Worm (Caenorhabditis elegans) whole organism, late embryonic: ENCODE data around the gene Y47A7.2.

Source experiments
- C38D4.7 ChIP-seq: fragments of 200-800 bp; sonication (Bioruptor generic); optimal IDR thresholded peaks from 2 replicates; lab custom pipeline; 2018; ENCODE audit warnings: mild to moderate bottlenecking, missing genetic modification characterization, moderate library complexity, missing compliant biosample characterization
- F13H6.1 ChIP-seq: sonication (generic microtip); optimal IDR thresholded peaks from 2 replicates; lab custom pipeline; 2016; ENCODE audit warnings: missing genetic modification characterization, missing compliant biosample characterization
- K09A11.1 ChIP-seq: sonication (generic microtip); optimal IDR thresholded peaks from 2 replicates; lab custom pipeline; 2017; ENCODE audit warnings: antibody characterized with exemption, mild to moderate bottlenecking, missing genetic modification characterization, missing compliant biosample characterization; ENCODE audit not compliant: insufficient read depth
- Y22D7AL.16 ChIP-seq: sonication (generic microtip); optimal IDR thresholded peaks from 2 replicates; lab custom pipeline; 2016; ENCODE audit warnings: missing genetic modification characterization, missing compliant biosample characterization
- ama-1 ChIP-seq: fragments of 150-350 bp; optimal IDR thresholded peaks from 2 replicates; lab custom pipeline; 2014
- ceh-14 ChIP-seq: sonication (generic microtip); optimal IDR thresholded peaks from 2 replicates; lab custom pipeline; 2016; ENCODE audit warnings: missing genotype, missing genetic modification characterization, missing compliant biosample characterization
- ceh-18 ChIP-seq: sonication (generic microtip); optimal IDR thresholded peaks from 2 replicates; lab custom pipeline; 2016; ENCODE audit warnings: missing genetic modification characterization, missing compliant biosample characterization
- ceh-22 ChIP-seq: sonication (generic microtip); optimal IDR thresholded peaks from 2 replicates; lab custom pipeline; 2017; ENCODE audit warnings: missing biosample characterization, missing genetic modification characterization
- ceh-24 ChIP-seq: sonication (generic microtip); optimal IDR thresholded peaks from 2 replicates; lab custom pipeline; 2016; ENCODE audit warnings: mild to moderate bottlenecking, missing genetic modification characterization, missing compliant biosample characterization
- ceh-45 ChIP-seq: fragments of 200-800 bp; sonication (Bioruptor generic); IDR thresholded peaks from 2 replicates; pipeline ENCODE4 v1.3.6; 2022; ENCODE audit warnings: missing genetic modification reagents, missing genetic modification characterization, missing compliant biosample characterization
- ceh-48 ChIP-seq: sonication (generic microtip); optimal IDR thresholded peaks from 2 replicates; lab custom pipeline; 2016; ENCODE audit warnings: missing genetic modification characterization, inconsistent platforms, missing compliant biosample characterization
- ceh-9 ChIP-seq: sonication (generic microtip); optimal IDR thresholded peaks from 2 replicates; lab custom pipeline; 2016; ENCODE audit warnings: mild to moderate bottlenecking, missing genetic modification characterization, inconsistent platforms, missing compliant biosample characterization
- che-1 ChIP-seq: sonication (generic microtip); optimal IDR thresholded peaks from 2 replicates; lab custom pipeline; 2016; ENCODE audit warnings: mild to moderate bottlenecking, missing genetic modification characterization, missing compliant biosample characterization
- elt-2 ChIP-seq: sonication (generic microtip); optimal IDR thresholded peaks from 2 replicates; lab custom pipeline; 2016; ENCODE audit warnings: missing genetic modification reagents, missing genetic modification characterization, missing compliant biosample characterization
- elt-4 ChIP-seq: sonication (generic microtip); optimal IDR thresholded peaks from 2 replicates; lab custom pipeline; 2016; ENCODE audit warnings: missing genetic modification characterization, missing compliant biosample characterization
- ets-4 ChIP-seq: sonication (generic microtip); optimal IDR thresholded peaks from 2 replicates; lab custom pipeline; 2016; ENCODE audit warnings: missing genetic modification characterization, missing compliant biosample characterization
- fax-1 ChIP-seq: sonication (generic microtip); optimal IDR thresholded peaks from 2 replicates; lab custom pipeline; 2016; ENCODE audit warnings: missing genotype, missing genetic modification characterization, missing compliant biosample characterization
- fkh-10 ChIP-seq: fragments of 150-350 bp; optimal IDR thresholded peaks from 2 replicates; lab custom pipeline; 2014; ENCODE audit warnings: missing biosample characterization, missing genetic modification reagents, missing genetic modification characterization
- fkh-6 ChIP-seq: sonication (generic microtip); optimal IDR thresholded peaks from 2 replicates; lab custom pipeline; 2016; ENCODE audit warnings: missing genetic modification characterization, missing compliant biosample characterization
- gmeb-2 ChIP-seq: sonication (generic microtip); optimal IDR thresholded peaks from 2 replicates; lab custom pipeline; 2016; ENCODE audit warnings: missing genetic modification characterization, inconsistent platforms, missing compliant biosample characterization
- hlh-13 ChIP-seq: fragments of 200-800 bp; sonication (Bioruptor generic); optimal IDR thresholded peaks from 2 replicates; lab custom pipeline; 2018; ENCODE audit warnings: mild to moderate bottlenecking, missing genetic modification characterization, missing compliant biosample characterization
- lim-6 ChIP-seq: sonication (generic microtip); optimal IDR thresholded peaks from 2 replicates; lab custom pipeline; 2016; ENCODE audit warnings: missing genetic modification characterization, missing compliant biosample characterization
- lin-11 ChIP-seq: fragments of 200-800 bp; sonication (Bioruptor generic); optimal IDR thresholded peaks from 2 replicates; lab custom pipeline; 2018; ENCODE audit warnings: mild to moderate bottlenecking, missing genetic modification characterization, missing compliant biosample characterization
- mec-3 ChIP-seq: sonication (generic microtip); optimal IDR thresholded peaks from 2 replicates; lab custom pipeline; 2016; ENCODE audit warnings: borderline replicate concordance, missing genetic modification characterization, missing compliant biosample characterization
- pag-3 ChIP-seq: sonication (generic microtip); optimal IDR thresholded peaks from 2 replicates; lab custom pipeline; 2016; ENCODE audit warnings: missing compliant biosample characterization, missing genetic modification characterization, borderline replicate concordance
- pax-1 ChIP-seq: fragments of 150-350 bp; optimal IDR thresholded peaks from 2 replicates; lab custom pipeline; 2014; ENCODE audit warnings: missing biosample characterization, missing genetic modification characterization
- pha-4 ChIP-seq: fragments of 150-350 bp; optimal IDR thresholded peaks from 2 replicates; lab custom pipeline; 2018; ENCODE audit warnings: missing biosample characterization, missing genetic modification reagents, missing genetic modification characterization
- pros-1 ChIP-seq: fragments of 150-350 bp; optimal IDR thresholded peaks from 2 replicates; lab custom pipeline; 2014; ENCODE audit warnings: missing biosample characterization, missing genetic modification reagents, missing genetic modification characterization
- ref-2 ChIP-seq: sonication (generic microtip); optimal IDR thresholded peaks from 2 replicates; lab custom pipeline; 2016; ENCODE audit warnings: missing genetic modification characterization, missing compliant biosample characterization
- rnt-1 ChIP-seq: sonication (generic microtip); optimal IDR thresholded peaks from 2 replicates; lab custom pipeline; 2016; ENCODE audit warnings: missing genetic modification characterization, missing compliant biosample characterization
- sdc-2 ChIP-seq: sonication (generic microtip); optimal IDR thresholded peaks from 2 replicates; lab custom pipeline; 2016; ENCODE audit warnings: missing genotype, missing genetic modification characterization, missing compliant biosample characterization
- sox-2 ChIP-seq: fragments of 200-800 bp; sonication (Bioruptor generic); IDR thresholded peaks from 2 replicates; pipeline ENCODE4 v1.3.6; 2022; ENCODE audit warnings: missing genetic modification reagents, missing genetic modification characterization, missing compliant biosample characterization
- syd-9 ChIP-seq: sonication (generic microtip); optimal IDR thresholded peaks from 2 replicates; lab custom pipeline; 2016; ENCODE audit warnings: mild to moderate bottlenecking, missing genetic modification characterization, moderate library complexity, missing compliant biosample characterization
- tbx-2 ChIP-seq: sonication (generic microtip); optimal IDR thresholded peaks from 2 replicates; lab custom pipeline; 2016; ENCODE audit warnings: missing genetic modification characterization, missing compliant biosample characterization
- tbx-7 ChIP-seq: sonication (generic microtip); optimal IDR thresholded peaks from 2 replicates; lab custom pipeline; 2016; ENCODE audit warnings: missing genotype, missing genetic modification characterization, missing compliant biosample characterization
- ttx-3 ChIP-seq: sonication (generic microtip); optimal IDR thresholded peaks from 2 replicates; lab custom pipeline; 2016; ENCODE audit warnings: missing genetic modification reagents, missing genetic modification characterization, missing compliant biosample characterization
- unc-3 ChIP-seq, 2 experiments: fragments of 200-800 bp in 1 of 2; sonication (Bioruptor generic) in 1 of 2; sonication (generic microtip) in 1 of 2; conservative IDR thresholded peaks in 1 of 2; optimal IDR thresholded peaks in 1 of 2; 2 replicates each; pipeline versions ENCODE4 v1.3.6 to Lab custom; 2016 to 2022; ENCODE audit warnings: missing compliant biosample characterization in 2 of 2, missing genetic modification characterization in 2 of 2, missing genetic modification reagents in 1 of 2
- unc-42 ChIP-seq: sonication (generic microtip); optimal IDR thresholded peaks from 2 replicates; lab custom pipeline; 2016; ENCODE audit warnings: missing genotype, missing genetic modification characterization, missing compliant biosample characterization
- unc-55 ChIP-seq: sonication (generic microtip); optimal IDR thresholded peaks from 2 replicates; lab custom pipeline; 2017; ENCODE audit warnings: missing biosample characterization, missing genetic modification reagents, missing genetic modification characterization
- unc-86 ChIP-seq: sonication (generic microtip); optimal IDR thresholded peaks from 2 replicates; lab custom pipeline; 2016; ENCODE audit warnings: missing genetic modification characterization, missing compliant biosample characterization
- zip-5 ChIP-seq: sonication (generic microtip); optimal IDR thresholded peaks from 2 replicates; lab custom pipeline; 2016; ENCODE audit warnings: missing genetic modification characterization, missing compliant biosample characterization

Y47A7.2 gene

ce11 chrV:5237116-5237515 lies 39.0 kb upstream of the Y47A7.2 start, which contains the start of gene cest-35.2:
Gene cest-35.2 (minus strand): TSS chrV:5237216.
- TF ChIP-seq syd-9 = no peak
- no peak for TF ChIP-seq pros-1 (tag; lab: Kevin White, UChicago)
- TF ChIP-seq hlh-13 = no peak
- TF ChIP-seq mec-3 (tag; lab: Kevin White, UChicago) = no peak
- TF ChIP-seq unc-86 (tag; lab: Kevin White, UChicago) = no peak
- no peak for TF ChIP-seq sox-2 (GFP tag; lab: Robert Waterston, UW)
- TF ChIP-seq ttx-3 (tag; lab: Kevin White, UChicago) = no peak
- TF ChIP-seq fkh-6 (tag; lab: Kevin White, UChicago) = no peak

DNA sequence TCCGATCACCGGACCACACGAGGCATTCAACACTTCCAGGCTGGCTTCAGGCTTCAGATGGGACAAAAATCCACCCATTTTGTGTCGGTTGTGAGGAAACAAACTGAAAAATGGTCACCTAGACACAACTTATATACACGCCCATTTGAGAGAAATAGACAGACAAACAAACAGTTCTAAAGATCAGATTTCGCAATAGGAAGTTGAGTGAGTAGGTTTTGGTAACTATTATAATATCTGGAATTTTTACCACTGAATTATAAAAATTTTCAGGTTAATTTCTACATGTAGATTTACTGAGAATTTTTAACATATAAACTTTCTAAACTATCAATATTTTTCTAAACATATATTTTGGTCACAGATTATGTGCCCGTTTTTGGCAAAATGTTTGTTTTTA lies 35.6 kb upstream of the Y47A7.2 start, which contains the start of gene cest-32:
Gene cest-32, minus strand, starts transcription at position 115 of the 400 bp plus-strand sequence.
- TF ChIP-seq ref-2 (no peak), hlh-13 (no peak), syd-9 (no peak), tbx-7 (tag; lab: Kevin White, UChicago) (no peak), Y22D7AL.16 (tag; lab: Kevin White, UChicago) (no peak), ceh-48 (tag; lab: Kevin White, UChicago) (no peak), F13H6.1 (tag; lab: Kevin White, UChicago) (no peak), tbx-2 (tag; lab: Kevin White, UChicago) (no peak), C38D4.7 (no peak), pag-3 (no peak), ceh-9 (tag; lab: Kevin White, UChicago) (no peak), rnt-1 (tag; lab: Kevin White, UChicago) (no peak), fax-1 (tag; lab: Kevin White, UChicago) (no peak), pax-1 (no peak), ama-1 (no peak), ceh-45 (GFP tag; lab: Robert Waterston, UW) (no peak), ceh-22 (tag; lab: Kevin White, UChicago) (no peak), gmeb-2 (no peak), fkh-10 (no peak), elt-2 (tag; lab: Kevin White, UChicago) (no peak)

DNA sequence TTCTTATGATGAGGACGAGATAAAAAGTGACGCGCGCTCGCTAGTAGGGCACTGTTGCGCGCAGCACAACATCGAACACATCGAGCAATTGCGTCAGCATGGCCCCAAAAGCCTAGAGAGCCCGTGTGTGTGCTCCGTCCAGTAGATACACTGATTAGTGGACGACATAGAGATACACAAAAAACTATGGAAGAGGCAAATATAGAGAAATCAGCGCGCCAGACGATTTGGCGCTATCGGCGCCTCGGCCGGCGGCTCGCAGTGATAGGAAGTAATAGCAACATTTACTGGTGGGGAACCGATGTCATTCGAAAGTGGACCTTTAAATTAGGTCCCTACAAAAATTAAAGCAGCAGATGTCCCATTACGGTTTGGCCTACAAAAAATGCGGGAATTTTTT lies 30.4 kb upstream of the Y47A7.2 start:
- TF ChIP-seq lim-6 (tag; lab: Kevin White, UChicago) = no peak
- TF ChIP-seq ceh-24 (tag; lab: Kevin White, UChicago) = no peak
- TF ChIP-seq pax-1 = no peak
- TF ChIP-seq ceh-18 (tag; lab: Kevin White, UChicago) = no peak
- no peak for TF ChIP-seq pag-3
- no peak for TF ChIP-seq sdc-2 (tag; lab: Kevin White, UChicago)
- TF ChIP-seq ets-4 = no peak
- no peak for TF ChIP-seq lin-11
- no peak for TF ChIP-seq ceh-22 (tag; lab: Kevin White, UChicago)
- TF ChIP-seq tbx-7 (tag; lab: Kevin White, UChicago) = no peak
- no peak for TF ChIP-seq ceh-9 (tag; lab: Kevin White, UChicago)
- no peak for TF ChIP-seq C38D4.7
- no peak for TF ChIP-seq unc-42 (tag; lab: Kevin White, UChicago)
- TF ChIP-seq che-1 (tag; lab: Kevin White, UChicago) = no peak

ce11 chrV:5225660-5226059 lies 27.5 kb upstream of the Y47A7.2 start:
- TF ChIP-seq unc-55 = no peak
- no peak for TF ChIP-seq pha-4
- TF ChIP-seq ref-2 = no peak
- no peak for TF ChIP-seq tbx-7 (tag; lab: Kevin White, UChicago)
- no peak for TF ChIP-seq pax-1
- TF ChIP-seq pros-1 (tag; lab: Kevin White, UChicago) = no peak
- no peak for TF ChIP-seq K09A11.1
- no peak for TF ChIP-seq ceh-14 (tag; lab: Kevin White, UChicago)
- TF ChIP-seq elt-2 (tag; lab: Kevin White, UChicago) = no peak
- no peak for TF ChIP-seq elt-4 (tag; lab: Kevin White, UChicago)
- TF ChIP-seq Y22D7AL.16 (tag; lab: Kevin White, UChicago) = no peak
- TF ChIP-seq unc-3 (GFP tag; conservative IDR thresholded peaks at IDR 0.05; lab: Robert Waterston, UW) = no peak
- TF ChIP-seq unc-3 (tag; optimal IDR thresholded peaks at IDR 0.05; lab: Kevin White, UChicago) = no peak
- TF ChIP-seq pag-3 = no peak
- TF ChIP-seq zip-5 (tag; lab: Kevin White, UChicago) = no peak
